Worm (Caenorhabditis elegans): ENCODE measurements around the gene M162.7.

The M162.7 gene

ce11 chrV:19794931-19795330, at the start of gene M162.7:
Gene M162.7 (minus strand): TSS chrV:19795031.
- no peak for TF ChIP-seq cog-1 (tag; optimal IDR thresholded peaks at IDR 0.05)
- TF ChIP-seq med-1 (GFP tag; optimal IDR thresholded peaks at IDR 0.05; ENCODE audit: insufficient read depth) = no peak
- no peak for TF ChIP-seq flt-1 (GFP tag; IDR thresholded peaks at IDR 0.05)
- no peak for TF ChIP-seq ztf-29 (GFP tag; IDR thresholded peaks at IDR 0.05)

DNA sequence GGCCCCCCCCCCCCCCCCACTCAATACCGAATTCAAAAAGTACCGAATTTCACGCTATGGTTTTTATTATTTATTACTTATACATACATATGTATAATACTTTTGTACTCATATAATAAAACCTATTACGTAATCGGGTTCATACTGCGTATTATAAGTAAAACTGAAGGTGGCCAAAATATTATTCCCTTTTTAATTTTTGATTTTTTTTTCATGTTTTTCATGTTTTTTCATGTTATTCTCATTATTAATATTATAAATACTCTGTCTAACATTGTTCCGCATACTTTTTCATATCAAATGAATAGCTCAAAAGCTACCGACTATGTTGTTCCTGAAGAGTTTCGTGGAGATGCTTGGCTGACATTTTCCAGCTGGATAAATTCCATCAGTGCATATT, 41.3 kb upstream of the M162.7 start, which contains the start of gene srw-38:
Gene srw-38, plus strand, starts transcription at position 301 of the 400 bp plus-strand sequence.
- no peak for TF ChIP-seq flt-1 (GFP tag; IDR thresholded peaks at IDR 0.05)
- TF ChIP-seq ztf-23 (GFP tag; IDR thresholded peaks at IDR 0.05) = no peak
- no peak for TF ChIP-seq tab-1 (GFP tag; IDR thresholded peaks at IDR 0.05)
- no peak for TF ChIP-seq ref-1 (GFP tag; conservative IDR thresholded peaks at IDR 0.05)
- TF ChIP-seq cog-1 (tag; optimal IDR thresholded peaks at IDR 0.05) = no peak
- TF ChIP-seq med-1 (GFP tag; optimal IDR thresholded peaks at IDR 0.05; ENCODE audit: insufficient read depth) = no peak
- no peak for TF ChIP-seq klf-2 (GFP tag; conservative IDR thresholded peaks at IDR 0.05)
- TF ChIP-seq ztf-29 (GFP tag; IDR thresholded peaks at IDR 0.05) = no peak
- TF ChIP-seq T22C8.4 (GFP tag; IDR thresholded peaks at IDR 0.05) = no peak

ce11 chrV:19831588-19831987, 36.8 kb upstream of the M162.7 start:
- TF ChIP-seq tab-1 (GFP tag; IDR thresholded peaks at IDR 0.05) (no peak), flt-1 (GFP tag; IDR thresholded peaks at IDR 0.05) (no peak), ztf-23 (GFP tag; IDR thresholded peaks at IDR 0.05) (no peak), klf-2 (GFP tag; conservative IDR thresholded peaks at IDR 0.05) (no peak), med-1 (GFP tag; optimal IDR thresholded peaks at IDR 0.05; ENCODE audit: insufficient read depth) (no peak), ztf-29 (GFP tag; IDR thresholded peaks at IDR 0.05) (no peak), T22C8.4 (GFP tag; IDR thresholded peaks at IDR 0.05) (no peak), ref-1 (GFP tag; conservative IDR thresholded peaks at IDR 0.05) (no peak), cog-1 (tag; optimal IDR thresholded peaks at IDR 0.05) (no peak)

ce11 chrV:19830815-19831214, 36.0 kb upstream of the M162.7 start, which contains the start of gene pcp-4:
Gene pcp-4 (minus strand): TSS chrV:19831011.
- TF ChIP-seq tab-1 (GFP tag; IDR thresholded peaks at IDR 0.05) = no peak
- TF ChIP-seq klf-2 (GFP tag; conservative IDR thresholded peaks at IDR 0.05) = no peak
- TF ChIP-seq T22C8.4 (GFP tag; IDR thresholded peaks at IDR 0.05) = no peak
- TF ChIP-seq ref-1 (GFP tag; conservative IDR thresholded peaks at IDR 0.05) = no peak
- no peak for TF ChIP-seq flt-1 (GFP tag; IDR thresholded peaks at IDR 0.05)
- TF ChIP-seq ztf-29 (GFP tag; IDR thresholded peaks at IDR 0.05) = no peak

ce11 chrV:19829225-19829624, 34.4 kb upstream of the M162.7 start:
- TF ChIP-seq ztf-29 (GFP tag; IDR thresholded peaks at IDR 0.05) (no peak), klf-2 (GFP tag; conservative IDR thresholded peaks at IDR 0.05) (no peak), flt-1 (GFP tag; IDR thresholded peaks at IDR 0.05) (no peak), T22C8.4 (GFP tag; IDR thresholded peaks at IDR 0.05) (no peak), med-1 (GFP tag; optimal IDR thresholded peaks at IDR 0.05; ENCODE audit: insufficient read depth) (no peak), cog-1 (tag; optimal IDR thresholded peaks at IDR 0.05) (no peak)

DNA sequence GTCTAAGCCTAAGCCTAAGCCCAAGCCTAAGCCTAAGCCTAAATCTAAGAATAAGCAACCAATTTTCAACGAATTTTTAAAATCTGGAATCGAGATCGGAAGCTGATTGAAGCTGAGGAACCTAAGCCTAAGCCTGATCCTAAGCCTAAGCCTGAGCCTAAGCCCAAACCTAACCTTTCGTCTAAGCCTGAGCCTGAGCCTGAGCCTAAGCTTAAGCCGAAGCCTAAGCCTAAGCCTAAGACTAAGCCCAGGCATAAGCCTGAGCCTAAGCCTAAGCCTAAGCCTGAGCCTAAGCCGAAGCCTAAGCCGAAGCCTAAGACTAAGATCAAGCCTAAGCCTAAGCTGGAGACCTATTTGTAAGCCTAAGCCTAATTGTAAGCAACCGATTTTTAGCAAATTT, 32.6 kb upstream of the M162.7 start:
- TF ChIP-seq ztf-29 (GFP tag; IDR thresholded peaks at IDR 0.05) (no peak; the same call in 1 of the 2 replicates), T22C8.4 (GFP tag; IDR thresholded peaks at IDR 0.05) (no peak), ref-1 (GFP tag; conservative IDR thresholded peaks at IDR 0.05) (no peak), flt-1 (GFP tag; IDR thresholded peaks at IDR 0.05) (no peak), med-1 (GFP tag; optimal IDR thresholded peaks at IDR 0.05; ENCODE audit: insufficient read depth) (no peak), cog-1 (tag; optimal IDR thresholded peaks at IDR 0.05) (no peak), tab-1 (GFP tag; IDR thresholded peaks at IDR 0.05) (no peak), klf-2 (GFP tag; conservative IDR thresholded peaks at IDR 0.05) (no peak), ztf-23 (GFP tag; IDR thresholded peaks at IDR 0.05) (no peak)

DNA sequence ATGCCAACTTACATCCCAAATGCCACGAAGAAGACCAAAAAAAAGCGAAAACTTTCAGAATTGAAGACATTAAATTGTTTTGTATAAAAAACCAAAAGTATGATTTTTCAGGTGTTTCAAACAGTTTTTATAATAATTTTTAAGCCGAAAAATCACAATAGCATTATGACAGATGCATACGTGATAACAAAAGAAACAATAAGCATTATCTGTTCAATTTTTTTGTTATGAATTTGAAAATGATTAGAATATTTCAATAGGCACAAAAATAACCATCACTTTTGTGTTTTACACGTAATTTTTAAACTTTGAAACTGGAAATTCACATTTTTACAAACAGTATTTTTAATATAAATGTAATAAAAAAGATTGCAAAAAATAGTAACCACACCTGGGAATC, 27.3 kb upstream of the M162.7 start, which contains the start of gene Y116F11B.17:
Gene Y116F11B.17, minus strand, starts transcription at position 101 of the 400 bp plus-strand sequence.
- no peak for TF ChIP-seq ztf-23 (GFP tag; IDR thresholded peaks at IDR 0.05)
- TF ChIP-seq med-1 (GFP tag; optimal IDR thresholded peaks at IDR 0.05; ENCODE audit: insufficient read depth) = no peak
- no peak for TF ChIP-seq tab-1 (GFP tag; IDR thresholded peaks at IDR 0.05)
- no peak for TF ChIP-seq ref-1 (GFP tag; conservative IDR thresholded peaks at IDR 0.05)
- no peak for TF ChIP-seq cog-1 (tag; optimal IDR thresholded peaks at IDR 0.05)
- TF ChIP-seq flt-1 (GFP tag; IDR thresholded peaks at IDR 0.05) = no peak
- TF ChIP-seq klf-2 (GFP tag; conservative IDR thresholded peaks at IDR 0.05) = no peak
- no peak for TF ChIP-seq ztf-29 (GFP tag; IDR thresholded peaks at IDR 0.05)
- TF ChIP-seq T22C8.4 (GFP tag; IDR thresholded peaks at IDR 0.05) = no peak

ce11 chrV:19820178-19820577, 25.3 kb upstream of the M162.7 start:
- TF ChIP-seq med-1 (GFP tag; optimal IDR thresholded peaks at IDR 0.05; ENCODE audit: insufficient read depth) (no peak), ztf-29 (GFP tag; IDR thresholded peaks at IDR 0.05) (no peak), T22C8.4 (GFP tag; IDR thresholded peaks at IDR 0.05) (no peak), klf-2 (GFP tag; conservative IDR thresholded peaks at IDR 0.05) (no peak), tab-1 (GFP tag; IDR thresholded peaks at IDR 0.05) (no peak), ref-1 (GFP tag; conservative IDR thresholded peaks at IDR 0.05) (no peak), cog-1 (tag; optimal IDR thresholded peaks at IDR 0.05) (no peak)

DNA sequence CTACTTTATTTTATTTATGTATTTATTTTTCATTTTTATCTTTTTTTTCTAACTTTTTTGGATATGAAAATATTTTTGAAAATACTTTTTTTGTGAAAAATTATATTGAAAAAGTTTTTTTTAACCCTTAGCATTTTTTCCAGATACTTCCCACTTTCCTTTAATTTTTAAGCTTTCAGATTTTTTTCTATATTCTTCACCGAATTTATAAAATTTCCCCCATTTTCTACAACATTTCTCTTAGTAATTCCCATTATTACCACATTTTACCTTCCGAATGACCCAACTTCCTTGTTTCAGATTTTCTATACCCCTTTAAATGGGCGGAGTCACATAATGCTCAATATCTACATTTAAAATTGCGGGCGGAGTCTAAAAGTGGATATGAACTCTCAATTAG, 20.0 kb upstream of the M162.7 start, which contains the start of gene daf-28:
Gene daf-28, plus strand, starts transcription at position 301 of the 400 bp plus-strand sequence.
- TF ChIP-seq tab-1 (GFP tag; IDR thresholded peaks at IDR 0.05) (no peak), T22C8.4 (GFP tag; IDR thresholded peaks at IDR 0.05) (no peak), ztf-29 (GFP tag; IDR thresholded peaks at IDR 0.05) (no peak), flt-1 (GFP tag; IDR thresholded peaks at IDR 0.05) (no peak), med-1 (GFP tag; optimal IDR thresholded peaks at IDR 0.05; ENCODE audit: insufficient read depth) (no peak), ztf-23 (GFP tag; IDR thresholded peaks at IDR 0.05) (no peak), klf-2 (GFP tag; conservative IDR thresholded peaks at IDR 0.05) (no peak), cog-1 (tag; optimal IDR thresholded peaks at IDR 0.05) (no peak), ref-1 (GFP tag; conservative IDR thresholded peaks at IDR 0.05) (no peak)

DNA sequence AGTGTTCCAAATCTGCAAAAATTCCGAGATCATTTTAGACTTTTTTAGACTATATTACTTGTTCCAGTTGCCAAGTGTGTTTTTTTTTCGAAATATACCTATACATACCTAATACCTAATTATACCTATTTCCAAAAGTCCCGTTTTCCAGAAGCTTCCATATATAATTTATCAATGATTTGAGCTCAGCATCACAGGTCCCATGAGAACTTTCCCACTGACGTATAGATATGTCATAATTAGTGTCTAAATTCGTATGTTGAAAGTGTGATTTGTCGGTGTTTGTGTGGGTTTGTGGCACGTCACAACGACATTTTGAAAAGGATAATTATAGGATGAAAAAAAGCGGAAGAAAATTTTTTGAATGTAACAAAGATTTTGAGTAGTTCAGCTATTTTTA, 10.7 kb upstream of the M162.7 start:
- no peak for TF ChIP-seq flt-1 (GFP tag; IDR thresholded peaks at IDR 0.05)
- TF ChIP-seq ref-1 (GFP tag; conservative IDR thresholded peaks at IDR 0.05) = no peak
- TF ChIP-seq klf-2 (GFP tag; conservative IDR thresholded peaks at IDR 0.05) = no peak
- no peak for TF ChIP-seq med-1 (GFP tag; optimal IDR thresholded peaks at IDR 0.05; ENCODE audit: insufficient read depth)
- TF ChIP-seq T22C8.4 (GFP tag; IDR thresholded peaks at IDR 0.05) = no peak
- TF ChIP-seq ztf-29 (GFP tag; IDR thresholded peaks at IDR 0.05) = no peak
- TF ChIP-seq cog-1 (tag; optimal IDR thresholded peaks at IDR 0.05) = no peak
- no peak for TF ChIP-seq tab-1 (GFP tag; IDR thresholded peaks at IDR 0.05)
- TF ChIP-seq ztf-23 (GFP tag; IDR thresholded peaks at IDR 0.05) = no peak

Data from whole organism, midembryonic.